Fruit fly (Drosophila melanogaster): ENCODE data around the gene Wdr37.
A peak's percentile ranks its signal among the peaks of the same experiment; 100 is the strongest.

The Wdr37 gene

dm6 chr3R:18436550-18437362 lies 34.2 kb upstream of the Wdr37 start (continued):
- TF ChIP-seq CG10274 (GFP tag; optimal IDR thresholded peaks at IDR 0.05) (peak; percentile 41), Aef1 (GFP tag; IDR thresholded peaks at IDR 0.05) (peak; percentile 62), Gug (GFP tag; IDR thresholded peaks at IDR 0.05) (peak; percentile 36; the same call in 1 of the 4 replicates), CG16863 (GFP tag; optimal IDR thresholded peaks at IDR 0.05) (peak; percentile 47), Dek (tag; optimal IDR thresholded peaks at IDR 0.05) (peak; percentile 64), CG6272 (GFP tag; IDR thresholded peaks at IDR 0.05) (peak; percentile 35; the same call in 1 of the 2 replicates), CG11695 (GFP tag; IDR thresholded peaks at IDR 0.05) (peak; percentile 45; the same call in 1 of the 3 replicates), CG4820 (GFP tag; optimal IDR thresholded peaks at IDR 0.05) (peak; percentile 50), CG11398 (GFP tag; optimal IDR thresholded peaks at IDR 0.05) (no peak), grau (tag; optimal IDR thresholded peaks at IDR 0.05) (peak; percentile 73), mirr (GFP tag; optimal IDR thresholded peaks at IDR 0.05) (no peak), Nf-YA (GFP tag; IDR thresholded peaks at IDR 0.05) (peak; percentile 50), CG10431 (GFP tag; optimal IDR thresholded peaks at IDR 0.05) (no peak), stwl (tag; optimal IDR thresholded peaks at IDR 0.05) (no peak), ap (GFP tag; IDR thresholded peaks at IDR 0.05) (no peak), C15 (GFP tag; IDR thresholded peaks at IDR 0.05) (no peak), cwo (GFP tag; optimal IDR thresholded peaks at IDR 0.05) (peak; percentile 83), onecut (GFP tag; IDR thresholded peaks at IDR 0.05) (no peak), B-H2 (GFP tag; optimal IDR thresholded peaks at IDR 0.05) (no peak), ind (GFP tag; optimal IDR thresholded peaks at IDR 0.05) (peak; percentile 78), jigr1 (GFP tag; IDR thresholded peaks at IDR 0.05) (no peak), klu (GFP tag; IDR thresholded peaks at IDR 0.05) (no peak), CG11723 (GFP tag; optimal IDR thresholded peaks at IDR 0.05) (peak; percentile 27), CG34422 (GFP tag; IDR thresholded peaks at IDR 0.05) (no peak; the same call in 2 of the 3 replicates), CG2712 (tag; optimal IDR thresholded peaks at IDR 0.05) (peak; percentile 41), Max (GFP tag; optimal IDR thresholded peaks at IDR 0.05) (peak; percentile 62), BtbVII (GFP tag; optimal IDR thresholded peaks at IDR 0.05) (peak; percentile 67), gfzf (GFP tag; optimal IDR thresholded peaks at IDR 0.05) (no peak), Lhr (GFP tag; optimal IDR thresholded peaks at IDR 0.05) (no peak), Spps (tag; optimal IDR thresholded peaks at IDR 0.05) (no peak), slou (GFP tag; optimal IDR thresholded peaks at IDR 0.05) (no peak), CG13624 (GFP tag; optimal IDR thresholded peaks at IDR 0.05) (peak; percentile 47), CG4404 (GFP tag; IDR thresholded peaks at IDR 0.05) (no peak; the same call in 1 of the 2 replicates), CG8359 (GFP tag; optimal IDR thresholded peaks at IDR 0.05; ENCODE audit: borderline replicate concordance) (no peak), D (optimal IDR thresholded peaks at IDR 0.05) (no peak), D (GFP tag; optimal IDR thresholded peaks at IDR 0.05) (no peak), emc (GFP tag; optimal IDR thresholded peaks at IDR 0.05) (peak; percentile 23), lmd (GFP tag; IDR thresholded peaks at IDR 0.05) (peak; percentile 65), cato (GFP tag; optimal IDR thresholded peaks at IDR 0.05; ENCODE audit: borderline replicate concordance) (no peak), CG10654 (GFP tag; optimal IDR thresholded peaks at IDR 0.05) (peak; percentile 61), CG8290 (GFP tag; optimal IDR thresholded peaks at IDR 0.05) (no peak), CG8290 (tag; optimal IDR thresholded peaks at IDR 0.05) (peak in 1 of 2 experiments; percentile 49), CG3163 (GFP tag; optimal IDR thresholded peaks at IDR 0.05) (peak; percentile 44), Hey (tag; optimal IDR thresholded peaks at IDR 0.05) (peak; percentile 44), dpn (GFP tag; optimal IDR thresholded peaks at IDR 0.05) (peak; percentile 69 to 73), Rfx (GFP tag; IDR thresholded peaks at IDR 0.05) (peak; percentile 75), B-H1 (GFP tag; IDR thresholded peaks at IDR 0.05) (0 out of 3 replicates have a peak, but pooled peaks have one; percentile 12), CG11504 (tag; optimal IDR thresholded peaks at IDR 0.05) (peak; percentile 82), CG31388 (GFP tag; optimal IDR thresholded peaks at IDR 0.05) (peak; percentile 53), ro (GFP tag; IDR thresholded peaks at IDR 0.05) (no peak), peb (GFP tag; IDR thresholded peaks at IDR 0.05) (no peak)
